Worm (Caenorhabditis elegans): ENCODE data around the gene F55B11.2.

- no peak for TF ChIP-seq him-1 (tag; optimal IDR thresholded peaks at IDR 0.05)
- TF ChIP-seq dao-5 (tag; optimal IDR thresholded peaks at IDR 0.05): no peak
- no peak for TF ChIP-seq W03F9.2 (tag; optimal IDR thresholded peaks at IDR 0.05)
Measured at ce11 chrIV:14390023-14390614, 33.0 kb downstream of the F55B11.2 start.
